Worm (Caenorhabditis elegans) whole organism, L2 larva: ENCODE measurements around the gene F56C9.6.

Experiments
- C34F6.9 ChIP-seq: fragments of 150-350 bp; optimal IDR thresholded peaks from 2 replicates; lab custom pipeline; 2014; ENCODE audit warnings: missing biosample characterization, missing genetic modification characterization
- R02D3.7 ChIP-seq: fragments of 150-350 bp; optimal IDR thresholded peaks from 2 replicates; lab custom pipeline; 2014; ENCODE audit warnings: missing biosample characterization, missing genetic modification characterization
- Y55F3AM.14 ChIP-seq: fragments of 200-800 bp; sonication (Bioruptor generic); optimal IDR thresholded peaks from 2 replicates; lab custom pipeline; 2018; ENCODE audit warnings: mild to moderate bottlenecking, missing genetic modification characterization, missing compliant biosample characterization
- ZK546.5 ChIP-seq: sonication (generic microtip); optimal IDR thresholded peaks from 2 replicates; lab custom pipeline; 2017; ENCODE audit warnings: missing biosample characterization, missing genetic modification characterization
- alr-1 ChIP-seq: fragments of 150-350 bp; optimal IDR thresholded peaks from 2 replicates; lab custom pipeline; 2014; ENCODE audit warnings: missing biosample characterization, missing genetic modification characterization
- aly-2 ChIP-seq: fragments of 150-350 bp; optimal IDR thresholded peaks from 2 replicates; lab custom pipeline; 2014; ENCODE audit warnings: missing biosample characterization, missing genetic modification characterization
- ama-1 ChIP-seq: fragments of 150-350 bp; optimal IDR thresholded peaks from 2 replicates; lab custom pipeline; 2018; ENCODE audit warnings: inconsistent platforms
- blmp-1 ChIP-seq: sonication (generic microtip); optimal IDR thresholded peaks from 2 replicates; lab custom pipeline; 2017; ENCODE audit warnings: missing genetic modification characterization, mild to moderate bottlenecking, missing compliant biosample characterization, antibody characterized with exemption, moderate library complexity; ENCODE audit not compliant: insufficient read depth
- ceh-16 ChIP-seq: fragments of 150-350 bp; optimal IDR thresholded peaks from 2 replicates; lab custom pipeline; 2014; ENCODE audit warnings: missing biosample characterization, missing genetic modification characterization
- ceh-82 ChIP-seq: fragments of 150-350 bp; optimal IDR thresholded peaks from 2 replicates; lab custom pipeline; 2014; ENCODE audit warnings: missing biosample characterization, missing genetic modification characterization
- crh-2 ChIP-seq: sonication (generic microtip); optimal IDR thresholded peaks from 2 replicates; lab custom pipeline; 2017; ENCODE audit warnings: missing biosample characterization, missing genetic modification characterization
- dmd-4 ChIP-seq: sonication (generic microtip); optimal IDR thresholded peaks from 2 replicates; lab custom pipeline; 2017; ENCODE audit warnings: missing biosample characterization, missing genetic modification characterization
- egl-27 ChIP-seq: sonication (generic microtip); optimal IDR thresholded peaks from 3 replicates; lab custom pipeline; 2017; ENCODE audit warnings: missing biosample characterization, missing genetic modification reagents, missing genetic modification characterization
- elt-1 ChIP-seq: fragments of 150-350 bp; optimal IDR thresholded peaks from 2 replicates; lab custom pipeline; 2014; ENCODE audit warnings: missing biosample characterization, missing genetic modification characterization
- elt-3 ChIP-seq: sonication (generic microtip); optimal IDR thresholded peaks from 2 replicates; lab custom pipeline; 2017; ENCODE audit warnings: missing biosample characterization, missing genetic modification characterization
- fos-1 ChIP-seq: fragments of 150-350 bp; optimal IDR thresholded peaks from 2 replicates; lab custom pipeline; 2014; ENCODE audit warnings: missing biosample characterization, missing genetic modification characterization
- gmeb-1 ChIP-seq: fragments of 150-350 bp; optimal IDR thresholded peaks from 2 replicates; lab custom pipeline; 2014; ENCODE audit warnings: missing biosample characterization, missing genetic modification characterization
- lsy-2 ChIP-seq, 2 experiments: fragments of 150-350 bp in 1 of 2; sonication (generic microtip) in 1 of 2; optimal IDR thresholded peaks; 2 replicates each; lab custom pipeline; 2014 to 2017; ENCODE audit warnings: missing biosample characterization in 2 of 2, missing genetic modification characterization in 2 of 2
- mab-5 ChIP-seq: fragments of 150-350 bp; optimal IDR thresholded peaks from 2 replicates; lab custom pipeline; 2014; ENCODE audit warnings: missing biosample characterization, missing genetic modification characterization
- mbf-1 ChIP-seq: sonication (generic microtip); optimal IDR thresholded peaks from 2 replicates; lab custom pipeline; 2017; ENCODE audit warnings: missing biosample characterization, missing genetic modification characterization
- nhr-10 ChIP-seq: sonication (generic microtip); optimal IDR thresholded peaks from 2 replicates; lab custom pipeline; 2017; ENCODE audit warnings: missing biosample characterization, missing genetic modification characterization
- nhr-11 ChIP-seq: fragments of 150-350 bp; optimal IDR thresholded peaks from 2 replicates; lab custom pipeline; 2014; ENCODE audit warnings: missing biosample characterization, missing genetic modification characterization
- nhr-12 ChIP-seq: fragments of 150-350 bp; optimal IDR thresholded peaks from 2 replicates; lab custom pipeline; 2014; ENCODE audit warnings: missing biosample characterization, missing genetic modification characterization
- nhr-129 ChIP-seq: fragments of 150-350 bp; optimal IDR thresholded peaks from 2 replicates; lab custom pipeline; 2014; ENCODE audit warnings: missing biosample characterization, missing genetic modification characterization
- nhr-21 ChIP-seq: fragments of 150-350 bp; optimal IDR thresholded peaks from 2 replicates; lab custom pipeline; 2014; ENCODE audit warnings: missing biosample characterization, missing genetic modification characterization
- nhr-23 ChIP-seq: fragments of 150-350 bp; optimal IDR thresholded peaks from 2 replicates; lab custom pipeline; 2014; ENCODE audit warnings: missing biosample characterization, missing genetic modification reagents, missing genetic modification characterization
- nhr-237 ChIP-seq: fragments of 150-350 bp; optimal IDR thresholded peaks from 2 replicates; lab custom pipeline; 2014; ENCODE audit warnings: missing biosample characterization, missing genetic modification characterization
- nhr-25 ChIP-seq: fragments of 150-350 bp; sonication (generic microtip); optimal IDR thresholded peaks from 3 replicates; lab custom pipeline; 2014; ENCODE audit warnings: missing biosample characterization, missing genetic modification characterization
- nhr-77 ChIP-seq: fragments of 150-350 bp; optimal IDR thresholded peaks from 2 replicates; lab custom pipeline; 2014; ENCODE audit warnings: missing biosample characterization, missing genetic modification characterization
- peb-1 ChIP-seq: fragments of 150-350 bp; optimal IDR thresholded peaks from 2 replicates; lab custom pipeline; 2014; ENCODE audit warnings: missing biosample characterization, missing genetic modification characterization
- sem-4 ChIP-seq: fragments of 150-350 bp; optimal IDR thresholded peaks from 2 replicates; lab custom pipeline; 2014; ENCODE audit warnings: missing biosample characterization, missing genetic modification reagents, missing genetic modification characterization
- sma-9 ChIP-seq, 2 experiments: fragments of 150-350 bp in 1 of 2; sonication (generic microtip) in 1 of 2; optimal IDR thresholded peaks; 2 replicates each; lab custom pipeline; 2014 to 2016; ENCODE audit warnings: missing genetic modification characterization in 2 of 2, mild to moderate bottlenecking in 1 of 2, missing biosample characterization in 1 of 2, missing compliant biosample characterization in 1 of 2, missing genetic modification reagents in 1 of 2, moderate library complexity in 1 of 2
- snpc-4 ChIP-seq: fragments of 150-350 bp; optimal IDR thresholded peaks from 2 replicates; lab custom pipeline; 2014; ENCODE audit warnings: missing biosample characterization, missing genetic modification characterization
- unc-39 ChIP-seq: fragments of 150-350 bp; optimal IDR thresholded peaks from 2 replicates; lab custom pipeline; 2014; ENCODE audit warnings: missing biosample characterization, missing genetic modification characterization
- unc-55 ChIP-seq: fragments of 150-350 bp; sonication (generic microtip); optimal IDR thresholded peaks from 3 replicates; lab custom pipeline; 2014; ENCODE audit warnings: missing biosample characterization, missing genetic modification reagents, missing genetic modification characterization
- unc-62 ChIP-seq: fragments of 150-350 bp; optimal IDR thresholded peaks from 2 replicates; lab custom pipeline; 2014; ENCODE audit warnings: missing biosample characterization, missing genetic modification reagents, missing genetic modification characterization
- ztf-1 ChIP-seq: fragments of 200-800 bp; sonication (Bioruptor generic); conservative IDR thresholded peaks from 2 replicates; pipeline ENCODE4 v1.3.6; 2022; ENCODE audit warnings: missing genetic modification characterization, missing compliant biosample characterization
- ztf-4 ChIP-seq: fragments of 150-350 bp; optimal IDR thresholded peaks from 2 replicates; lab custom pipeline; 2014; ENCODE audit warnings: missing biosample characterization, missing genetic modification characterization

The F56C9.6 gene

DNA sequence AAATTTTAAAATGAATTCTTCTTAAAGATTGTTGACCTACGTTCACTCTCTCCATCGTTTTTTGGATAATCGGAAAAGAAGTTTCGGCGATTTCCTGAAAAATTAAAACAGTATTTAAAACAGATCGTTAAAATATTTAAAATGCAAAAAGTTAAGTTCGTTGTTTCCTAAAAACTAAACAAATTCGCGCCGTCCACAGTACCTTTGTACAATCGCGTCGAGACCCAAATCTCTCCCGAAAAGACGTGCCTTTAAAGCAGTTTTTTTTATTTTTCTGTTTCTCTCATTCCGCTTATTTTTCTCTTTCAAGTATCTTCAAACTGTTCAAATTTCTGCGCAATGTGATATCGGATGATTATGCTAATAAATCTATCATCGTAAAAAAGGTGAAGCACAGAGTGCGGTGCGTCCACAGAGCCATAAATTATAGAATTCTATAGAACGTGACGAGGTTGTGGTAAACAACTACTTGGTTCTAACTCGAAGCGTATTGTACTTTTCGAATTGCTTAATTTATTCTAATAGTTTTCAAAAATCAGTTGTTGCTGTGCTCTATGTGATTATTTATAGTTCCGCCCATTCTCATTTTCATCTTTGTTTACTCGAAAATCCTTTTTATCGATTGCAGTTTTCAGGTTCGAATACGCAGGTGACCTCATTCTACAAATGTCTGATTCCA, at the start of gene F56C9.6, which contains the start of gene F56C9.3:
Gene F56C9.6 (minus strand): TSS at position 112 of the 679 bp plus-strand sequence.
Gene F56C9.3 (plus strand): TSS at position 629 of the 679 bp plus-strand sequence.
- TF ChIP-seq ZK546.5, result no peak
- TF ChIP-seq egl-27 (tag; lab: Kevin White, UChicago), result no peak
- no peak for TF ChIP-seq nhr-25 (tag; lab: Kevin White, UChicago)
- TF ChIP-seq mbf-1, result no peak
- no peak for TF ChIP-seq nhr-129 (tag; lab: Kevin White, UChicago)
- no peak for TF ChIP-seq sem-4 (tag; lab: Kevin White, UChicago)
- TF ChIP-seq dmd-4 (tag; lab: Kevin White, UChicago), result no peak
- no peak for TF ChIP-seq elt-1
- TF ChIP-seq aly-2 (tag; lab: Kevin White, UChicago), result no peak
- TF ChIP-seq fos-1 (tag; lab: Kevin White, UChicago), result no peak
- TF ChIP-seq, all 48 proteins: peak for 0

DNA sequence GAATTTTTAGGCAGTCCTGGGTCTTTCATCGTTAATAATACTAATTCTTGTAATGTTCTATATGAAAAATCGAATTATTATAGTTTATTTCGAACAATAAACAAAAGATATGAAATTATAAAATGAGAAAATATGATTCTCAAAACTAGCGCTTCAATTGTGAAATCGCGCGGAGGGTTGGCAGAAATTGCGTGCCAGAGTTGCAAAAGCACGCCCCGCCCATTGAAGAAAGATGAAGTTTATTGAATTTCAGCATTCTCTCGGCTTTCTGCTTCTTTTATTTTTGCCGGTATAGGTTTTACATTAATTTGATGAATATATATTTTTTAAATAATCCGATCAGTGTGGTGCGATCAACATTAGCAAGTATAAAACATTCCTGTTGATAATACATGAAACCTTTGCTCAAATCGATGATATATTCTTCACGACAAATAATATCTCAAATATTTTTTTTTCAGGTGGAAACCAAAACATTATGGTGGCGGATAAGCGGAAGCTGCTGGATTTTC, 48.5 kb upstream of the F56C9.6 start, which contains the start of the genes eco-1 and hmgr-1:
Gene eco-1 (minus strand): TSS at position 59 of the 512 bp plus-strand sequence.
Gene hmgr-1 (plus strand): TSS at position 462 of the 512 bp plus-strand sequence.
- TF ChIP-seq elt-1 (no peak), nhr-77 (tag; lab: Kevin White, UChicago) (no peak), C34F6.9 (tag; lab: Kevin White, UChicago) (peak; percentile 46), unc-39 (no peak), elt-3 (tag; lab: Kevin White, UChicago) (no peak), nhr-129 (tag; lab: Kevin White, UChicago) (no peak), snpc-4 (tag; lab: Kevin White, UChicago) (no peak), nhr-12 (tag; lab: Kevin White, UChicago) (no peak), peb-1 (tag; lab: Kevin White, UChicago) (no peak), egl-27 (tag; lab: Kevin White, UChicago) (no peak), mab-5 (tag; lab: Kevin White, UChicago) (no peak), ztf-1 (no peak), nhr-10 (no peak), lsy-2 (tag; optimal IDR thresholded peaks at IDR 0.05; lab: Kevin White, UChicago) (peak; percentile 31 to 64), fos-1 (tag; lab: Kevin White, UChicago) (no peak), sma-9 (GFP tag; optimal IDR thresholded peaks at IDR 0.05; lab: Kevin White, UChicago) (peak; percentile 54), sma-9 (tag; optimal IDR thresholded peaks at IDR 0.05; lab: Kevin White, UChicago) (no peak), gmeb-1 (tag; lab: Kevin White, UChicago) (peak; percentile 70), ceh-16 (tag; lab: Kevin White, UChicago) (no peak), alr-1 (no peak), crh-2 (tag; lab: Kevin White, UChicago) (no peak), ZK546.5 (no peak), unc-62 (GFP tag; lab: Kevin White, UChicago) (no peak), ceh-82 (tag; lab: Kevin White, UChicago) (no peak), R02D3.7 (tag; lab: Kevin White, UChicago) (no peak), sem-4 (tag; lab: Kevin White, UChicago) (no peak), nhr-23 (tag; lab: Kevin White, UChicago) (no peak), ama-1 (lab: Kevin White, UChicago) (no peak), Y55F3AM.14 (no peak), ztf-4 (tag; lab: Kevin White, UChicago) (no peak), nhr-11 (no peak), unc-55 (GFP tag; lab: Kevin White, UChicago) (peak; percentile 60), nhr-237 (tag; lab: Kevin White, UChicago) (no peak), nhr-21 (tag; lab: Kevin White, UChicago) (no peak), blmp-1 (tag; lab: Kevin White, UChicago) (no peak), mbf-1 (no peak)

DNA sequence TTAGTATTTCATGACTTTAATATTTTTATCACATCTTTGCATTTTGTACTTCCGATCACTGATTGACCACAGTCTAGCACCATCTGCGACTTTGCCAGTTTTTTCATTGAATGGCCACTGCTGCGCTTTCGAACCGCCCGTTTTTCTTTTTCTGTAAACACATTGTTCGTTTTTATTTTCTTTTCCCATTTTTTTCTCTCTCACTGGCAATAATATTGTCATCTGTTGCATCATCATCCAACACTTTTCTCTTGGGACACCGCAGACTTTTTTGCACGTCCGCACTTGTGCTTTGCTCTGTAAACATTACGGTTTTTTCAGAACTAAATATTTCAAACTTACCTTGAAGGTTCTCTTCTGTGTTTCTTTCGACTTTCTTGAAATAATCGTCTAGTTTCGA, 48.1 kb upstream of the F56C9.6 start:
- no peak for TF ChIP-seq ceh-82 (tag; lab: Kevin White, UChicago)
- TF ChIP-seq nhr-129 (tag; lab: Kevin White, UChicago), result peak; percentile 96
